Worm (Caenorhabditis elegans): ENCODE results near the gene F21C10.5.
A peak's percentile ranks its signal among the peaks of the same experiment; 100 is the strongest.

DNA sequence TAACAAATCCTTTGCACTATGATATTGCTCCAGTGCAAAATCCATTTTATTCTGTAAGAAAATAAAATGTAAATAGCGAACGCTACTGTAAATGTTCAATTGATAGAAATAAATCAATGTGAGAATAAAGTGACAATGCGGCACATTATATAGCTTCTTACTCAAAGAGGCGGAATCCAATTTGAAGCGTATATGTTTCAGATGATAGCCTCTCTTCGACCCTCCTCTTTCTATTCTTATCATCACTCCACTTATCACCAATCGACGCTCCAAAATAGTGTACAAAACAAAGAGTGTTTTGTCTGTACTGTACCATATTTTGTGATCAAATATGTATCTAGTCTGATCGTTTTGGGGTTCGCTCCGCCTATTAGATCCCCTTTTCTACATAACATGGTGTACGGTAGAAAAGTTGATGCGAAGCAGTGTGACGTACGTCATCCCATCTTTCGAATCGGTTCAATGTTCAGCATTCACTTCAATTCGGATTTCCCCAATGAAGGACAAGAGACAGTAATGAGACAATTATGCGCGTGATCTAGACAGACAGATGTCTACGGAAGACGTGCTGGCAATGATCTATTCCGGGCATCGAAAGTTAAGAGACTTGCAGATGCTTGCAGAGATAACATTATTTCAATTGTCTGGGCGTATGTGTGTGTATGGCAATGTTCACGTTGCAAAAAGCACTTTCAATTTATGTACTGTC lies 21.6 kb downstream of the F21C10.5 start, which contains the start of gene spl-2:
- no peak for TF ChIP-seq nhr-10 (tag; optimal IDR thresholded peaks at IDR 0.05)
- no peak for TF ChIP-seq lin-38 (GFP tag; IDR thresholded peaks at IDR 0.05)
- no peak for TF ChIP-seq aly-2 (tag; optimal IDR thresholded peaks at IDR 0.05)
- TF ChIP-seq unc-39 (tag; optimal IDR thresholded peaks at IDR 0.05): no peak
- no peak for TF ChIP-seq ztf-11 (tag; optimal IDR thresholded peaks at IDR 0.05)
- TF ChIP-seq hlh-30 (tag; optimal IDR thresholded peaks at IDR 0.05; ENCODE audit: insufficient read depth): peak; percentile 42

All from whole organism, L4 larva.